Fruit fly (Drosophila melanogaster) whole organism, wandering third instar larva: ENCODE measurements around the gene CG13239.

Source experiments
- CG32264 ChIP-seq: fragments of 200-800 bp; sonication (Bioruptor generic); optimal IDR thresholded peaks from 2 replicates; lab custom pipeline; 2016; ENCODE audit warnings: missing biosample characterization, missing genetic modification characterization
- Hr78 ChIP-seq: fragments of >200 bp; optimal IDR thresholded peaks from 2 replicates; lab custom pipeline; 2017; ENCODE audit warnings: missing biosample characterization, missing genetic modification characterization
- Hr83 ChIP-seq: fragments of 200-300 bp; sonication (Bioruptor generic); optimal IDR thresholded peaks from 2 replicates; lab custom pipeline; 2016; ENCODE audit warnings: missing biosample characterization, mild to moderate bottlenecking, missing genetic modification characterization, moderate library complexity; ENCODE audit not compliant: poor library complexity, severe bottlenecking
- br ChIP-seq: fragments of 200-800 bp; sonication (Bioruptor generic); optimal IDR thresholded peaks from 2 replicates; lab custom pipeline; 2016; ENCODE audit warnings: missing biosample characterization, missing genetic modification characterization
- dmrt93B ChIP-seq: fragments of 200-800 bp; sonication (Bioruptor generic); optimal IDR thresholded peaks from 2 replicates; lab custom pipeline; 2018; ENCODE audit warnings: missing biosample characterization, mild to moderate bottlenecking, missing genetic modification characterization
- dsf ChIP-seq: sonication (Bioruptor generic); optimal IDR thresholded peaks from 2 replicates; lab custom pipeline; 2016; ENCODE audit warnings: missing biosample characterization, missing genetic modification characterization, borderline replicate concordance
- lola ChIP-seq: fragments of >200 bp; optimal IDR thresholded peaks from 2 replicates; lab custom pipeline; 2017; ENCODE audit warnings: missing biosample characterization, missing genetic modification characterization
- pan ChIP-seq: fragments of >200 bp; optimal IDR thresholded peaks from 2 replicates; lab custom pipeline; 2017
- psq ChIP-seq: fragments of 200-800 bp; sonication (Bioruptor generic); optimal IDR thresholded peaks from 3 replicates; lab custom pipeline; 2017; ENCODE audit warnings: missing biosample characterization, mild to moderate bottlenecking, missing genetic modification characterization, moderate library complexity

DNA sequence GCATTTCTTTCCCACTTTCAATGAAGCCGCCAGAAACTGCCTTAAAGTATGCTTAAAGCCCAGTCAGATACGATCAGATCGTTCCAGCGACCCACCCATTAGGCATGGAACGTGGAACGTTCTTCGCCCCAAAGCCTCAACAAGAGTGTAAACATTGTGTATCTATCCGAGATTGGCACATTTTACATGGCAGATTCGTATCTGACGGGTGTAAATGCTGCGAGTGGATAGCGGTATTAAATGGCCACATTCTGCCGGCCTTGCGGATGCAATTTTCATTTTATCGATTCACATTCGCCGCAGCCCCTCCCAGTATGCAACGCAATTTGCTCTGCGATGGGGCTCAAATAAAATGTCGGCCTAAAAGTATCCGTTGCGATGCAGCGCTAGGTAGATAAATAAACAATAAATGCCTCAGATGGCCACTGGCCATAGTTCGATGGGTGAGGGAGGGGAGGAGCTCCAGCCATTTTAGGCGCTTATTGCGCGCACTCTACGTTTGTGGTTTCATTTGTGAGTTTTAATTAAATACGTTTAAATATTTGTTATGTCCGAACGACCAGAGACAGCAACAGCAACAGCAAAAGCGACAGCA lies 34.2 kb downstream of the CG13239 start:
- TF ChIP-seq CG32264 (GFP tag; lab: Kevin White, UChicago) (no peak), dsf (GFP tag; lab: Kevin White, UChicago) (no peak), pan (lab: Kevin White, UChicago) (no peak), lola (GFP tag; lab: Kevin White, UChicago) (peak; percentile 21), psq (GFP tag; lab: Kevin White, UChicago) (no peak), br (no peak), Hr78 (GFP tag; lab: Kevin White, UChicago) (no peak), Hr83 (GFP tag; lab: Kevin White, UChicago) (no peak), dmrt93B (no peak)
